Worm (Caenorhabditis elegans) whole organism, early embryonic: ENCODE data around the gene ZK688.5.

Experiments used
- B0310.2 ChIP-seq: sonication (generic microtip); optimal IDR thresholded peaks from 2 replicates; lab custom pipeline; 2016; ENCODE audit warnings: mild to moderate bottlenecking, missing genetic modification characterization, missing compliant biosample characterization
- F13C5.2 ChIP-seq: sonication (generic microtip); optimal IDR thresholded peaks from 2 replicates; lab custom pipeline; 2017; ENCODE audit warnings: mild to moderate bottlenecking, missing genetic modification characterization, inconsistent platforms, missing compliant biosample characterization
- ama-1 ChIP-seq: fragments of 150-350 bp; optimal IDR thresholded peaks from 2 replicates; lab custom pipeline; 2014
- ceh-36 ChIP-seq: sonication (generic microtip); optimal IDR thresholded peaks from 2 replicates; lab custom pipeline; 2016; ENCODE audit warnings: missing genetic modification characterization, inconsistent platforms, missing compliant biosample characterization
- ets-7 ChIP-seq: sonication (generic microtip); optimal IDR thresholded peaks from 2 replicates; lab custom pipeline; 2016; ENCODE audit warnings: missing genotype, missing genetic modification characterization, missing compliant biosample characterization
- flt-1 ChIP-seq: fragments of 200-800 bp; sonication (Bioruptor generic); IDR thresholded peaks from 2 replicates; pipeline ENCODE4 v1.3.6; 2022; ENCODE audit warnings: missing genetic modification characterization, missing compliant biosample characterization
- hmbx-1 ChIP-seq: sonication (generic microtip); optimal IDR thresholded peaks from 2 replicates; lab custom pipeline; 2016; ENCODE audit warnings: mild to moderate bottlenecking, missing genetic modification characterization, missing compliant biosample characterization
- hmg-4 ChIP-seq: fragments of 200-800 bp; sonication (Bioruptor generic); optimal IDR thresholded peaks from 2 replicates; lab custom pipeline; 2018; ENCODE audit warnings: mild to moderate bottlenecking, missing genetic modification characterization, missing compliant biosample characterization
- pes-1 ChIP-seq: fragments of 200-800 bp; sonication (Bioruptor generic); IDR thresholded peaks from 2 replicates; pipeline ENCODE4 v1.3.6; 2022; ENCODE audit warnings: missing genetic modification reagents, missing genetic modification characterization, missing compliant biosample characterization
- scrt-1 ChIP-seq: fragments of 200-800 bp; sonication (Bioruptor generic); IDR thresholded peaks from 2 replicates; pipeline ENCODE4 v1.3.6; 2022; ENCODE audit warnings: missing genetic modification characterization, missing compliant biosample characterization
- sea-1 ChIP-seq: fragments of 200-800 bp; sonication (Bioruptor generic); conservative IDR thresholded peaks from 2 replicates; pipeline ENCODE4 v1.3.6; 2022; ENCODE audit warnings: missing genetic modification characterization, missing compliant biosample characterization
- tbx-37 ChIP-seq: fragments of 200-800 bp; sonication (Bioruptor generic); conservative IDR thresholded peaks from 2 replicates; pipeline ENCODE4 v1.3.6; 2022; ENCODE audit warnings: missing genetic modification reagents, missing genetic modification characterization, missing compliant biosample characterization

ce11 chrIII:7848173-7848572, 43.2 kb downstream of the ZK688.5 start:
- TF ChIP-seq F13C5.2 (tag; lab: Kevin White, UChicago): no peak
- no peak for TF ChIP-seq ama-1
- TF ChIP-seq flt-1: no peak
- TF ChIP-seq scrt-1 (GFP tag; lab: Robert Waterston, UW): no peak
- no peak for TF ChIP-seq ets-7 (tag; lab: Kevin White, UChicago)
- no peak for TF ChIP-seq hmg-4 (GFP tag; lab: Kevin White, UChicago)
- no peak for TF ChIP-seq hmbx-1 (tag; lab: Kevin White, UChicago)
- TF ChIP-seq pes-1 (GFP tag; lab: Robert Waterston, UW): no peak
- TF ChIP-seq sea-1: no peak
- no peak for TF ChIP-seq ceh-36 (tag; lab: Kevin White, UChicago)
- no peak for TF ChIP-seq B0310.2 (tag; lab: Kevin White, UChicago)
- TF ChIP-seq tbx-37 (GFP tag; lab: Robert Waterston, UW): no peak
